Worm (Caenorhabditis elegans): ENCODE measurements around the gene ZK938.12.

- TF ChIP-seq mep-1 (tag; optimal IDR thresholded peaks at IDR 0.05) (no peak), nhr-76 (tag; optimal IDR thresholded peaks at IDR 0.05) (no peak), unc-62 (GFP tag; optimal IDR thresholded peaks at IDR 0.05) (no peak), elt-3 (tag; optimal IDR thresholded peaks at IDR 0.05) (no peak), unc-39 (tag; optimal IDR thresholded peaks at IDR 0.05) (no peak), sptf-1 (tag; optimal IDR thresholded peaks at IDR 0.05) (no peak), nhr-28 (tag; optimal IDR thresholded peaks at IDR 0.05) (no peak), ztf-11 (tag; optimal IDR thresholded peaks at IDR 0.05) (no peak), pha-4 (tag; optimal IDR thresholded peaks at IDR 0.05) (no peak), ces-1 (GFP tag; optimal IDR thresholded peaks at IDR 0.05) (no peak), hlh-1 (tag; optimal IDR thresholded peaks at IDR 0.05) (no peak), nhr-237 (tag; optimal IDR thresholded peaks at IDR 0.05) (no peak)
Measured at ce11 chrII:9855620-9856019, 24.5 kb downstream of the ZK938.12 start, which contains the start of gene chil-4.

Measured in whole organism, mixed stage, embryonic.